Fruit fly (Drosophila melanogaster) whole organism: ENCODE data around the gene fipi.

ENCODE experiments used
- CG8478 ChIP-seq: fragments of >200 bp; optimal IDR thresholded peaks from 2 replicates; lab custom pipeline; 2018; ENCODE audit warnings: inconsistent platforms
- pan ChIP-seq: fragments of >200 bp; optimal IDR thresholded peaks from 2 replicates; lab custom pipeline; 2017
- usp ChIP-seq: fragments of >200 bp; optimal IDR thresholded peaks from 2 replicates; lab custom pipeline; 2017; ENCODE audit warnings: missing biosample characterization, missing genetic modification characterization, mixed read lengths

DNA sequence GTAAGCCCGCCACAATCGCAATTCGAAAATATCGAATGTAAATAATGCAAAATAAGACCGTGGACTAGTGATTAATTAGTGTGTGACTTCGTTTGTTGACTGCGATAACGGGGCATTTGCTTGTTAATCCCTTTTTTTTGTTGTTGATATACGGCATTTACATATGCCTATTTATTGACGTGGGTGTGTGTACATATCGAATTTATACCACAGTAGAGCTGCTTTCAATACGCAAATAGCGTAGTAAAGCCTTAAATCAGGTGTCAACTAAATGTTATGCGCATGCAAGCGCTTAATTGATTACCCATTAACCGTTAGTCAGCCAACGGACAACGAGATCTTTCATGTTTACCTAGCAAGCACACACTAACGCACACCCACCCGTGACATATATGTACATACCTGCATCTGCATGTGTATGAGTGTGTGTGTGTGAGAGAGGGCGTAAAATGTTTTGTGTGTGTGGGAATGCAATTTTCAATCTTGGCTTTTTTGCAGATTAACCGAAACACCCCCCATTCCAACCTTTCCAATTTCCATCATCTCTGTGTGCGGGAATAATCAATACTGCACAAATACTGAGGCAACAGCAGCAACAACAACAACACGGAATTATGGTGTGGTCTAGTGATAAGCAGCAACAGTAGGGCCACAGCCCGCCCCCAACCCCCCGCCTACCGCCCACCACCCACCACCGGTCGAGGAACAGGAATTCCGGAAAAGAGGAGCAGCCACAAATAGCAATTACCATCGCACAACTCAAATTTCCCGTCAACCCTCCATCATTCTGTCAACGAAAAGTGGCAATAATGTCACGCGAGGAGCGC is 44.9 kb upstream of the fipi start:
- no peak for TF ChIP-seq CG8478 (lab: Kevin White, UChicago)
- TF ChIP-seq pan (lab: Kevin White, UChicago): no peak
- no peak for TF ChIP-seq usp
